Worm (Caenorhabditis elegans) whole organism, L3 larva: ENCODE data around the gene ctf-4.

Experiments
- ceh-82 ChIP-seq: fragments of 150-350 bp; optimal IDR thresholded peaks from 2 replicates; lab custom pipeline; 2014; ENCODE audit warnings: missing biosample characterization, missing genetic modification characterization
- fos-1 ChIP-seq: fragments of 150-350 bp; optimal IDR thresholded peaks from 2 replicates; lab custom pipeline; 2014; ENCODE audit warnings: missing biosample characterization, missing genetic modification characterization
- jun-1 ChIP-seq: fragments of 150-350 bp; optimal IDR thresholded peaks from 2 replicates; lab custom pipeline; 2014; ENCODE audit warnings: missing biosample characterization, missing genetic modification reagents, missing genetic modification characterization
- lin-39 ChIP-seq: fragments of 150-350 bp; optimal IDR thresholded peaks from 2 replicates; lab custom pipeline; 2018; ENCODE audit warnings: missing biosample characterization, missing genetic modification reagents, missing genetic modification characterization
- nhr-28 ChIP-seq: fragments of 150-350 bp; optimal IDR thresholded peaks from 2 replicates; lab custom pipeline; 2014; ENCODE audit warnings: missing biosample characterization, missing genetic modification characterization
- snpc-4 ChIP-seq: fragments of 150-350 bp; optimal IDR thresholded peaks from 2 replicates; lab custom pipeline; 2014; ENCODE audit warnings: missing biosample characterization, missing genetic modification characterization
- ztf-4 ChIP-seq: fragments of 150-350 bp; optimal IDR thresholded peaks from 2 replicates; lab custom pipeline; 2014; ENCODE audit warnings: missing biosample characterization, missing genetic modification characterization

ce11 chrV:11013179-11013578 is 47.8 kb upstream of the ctf-4 start:
- TF ChIP-seq jun-1 (tag; lab: Kevin White, UChicago) (no peak), nhr-28 (tag; lab: Kevin White, UChicago) (no peak), fos-1 (no peak), lin-39 (tag; lab: Kevin White, UChicago) (no peak), ztf-4 (tag; lab: Kevin White, UChicago) (no peak), ceh-82 (tag; lab: Kevin White, UChicago) (no peak), snpc-4 (tag; lab: Kevin White, UChicago) (no peak)
